Fruit fly (Drosophila melanogaster) whole organism, wandering third instar larva: Measurements from ENCODE around the gene Cep135.

Source experiments
- Abd-B ChIP-seq: fragments of >200 bp; optimal IDR thresholded peaks from 2 replicates; lab custom pipeline; 2017; ENCODE audit warnings: missing biosample characterization, missing genetic modification characterization
- Dfd ChIP-seq: fragments of >200 bp; optimal IDR thresholded peaks from 2 replicates; lab custom pipeline; 2017; ENCODE audit warnings: missing biosample characterization, missing genetic modification characterization
- Dif ChIP-seq: fragments of 200-275, 200-300 bp; sonication (Bioruptor generic); optimal IDR thresholded peaks from 2 replicates; lab custom pipeline; 2018; ENCODE audit warnings: missing biosample characterization, missing genetic modification characterization; ENCODE audit not compliant: partially characterized antibody
- GATAd ChIP-seq: sonication (Bioruptor generic); optimal IDR thresholded peaks from 2 replicates; lab custom pipeline; 2016; ENCODE audit warnings: missing biosample characterization, missing genetic modification characterization
- HLH106 ChIP-seq: fragments of 200-800 bp; optimal IDR thresholded peaks from 3 replicates; lab custom pipeline; 2019; ENCODE audit warnings: missing biosample characterization, mild to moderate bottlenecking, missing genetic modification characterization, moderate library complexity
- Hnf4 ChIP-seq: fragments of 200-800 bp; sonication (Bioruptor generic); optimal IDR thresholded peaks from 2 replicates; lab custom pipeline; 2016; ENCODE audit warnings: missing biosample characterization, mild to moderate bottlenecking, missing genetic modification characterization
- Hr83 ChIP-seq: fragments of 200-300 bp; sonication (Bioruptor generic); optimal IDR thresholded peaks from 2 replicates; lab custom pipeline; 2016; ENCODE audit warnings: missing biosample characterization, mild to moderate bottlenecking, missing genetic modification characterization, moderate library complexity; ENCODE audit not compliant: poor library complexity, severe bottlenecking
- Jra ChIP-seq: sonication (Bioruptor generic); optimal IDR thresholded peaks from 2 replicates; lab custom pipeline; 2016; ENCODE audit warnings: missing biosample characterization, missing genetic modification characterization
- Mio ChIP-seq: sonication (Bioruptor generic); optimal IDR thresholded peaks from 2 replicates; lab custom pipeline; 2016; ENCODE audit warnings: missing biosample characterization, missing genetic modification characterization
- Myc ChIP-seq: fragments of >200 bp; optimal IDR thresholded peaks from 2 replicates; lab custom pipeline; 2017
- OdsH ChIP-seq: fragments of 200-800 bp; sonication (Bioruptor generic); optimal IDR thresholded peaks from 2 replicates; lab custom pipeline; 2016; ENCODE audit warnings: missing biosample characterization, mild to moderate bottlenecking, missing genetic modification characterization
- Sp1 ChIP-seq: fragments of 200-800 bp; sonication (Bioruptor generic); optimal IDR thresholded peaks from 3 replicates; lab custom pipeline; 2019; ENCODE audit warnings: missing biosample characterization, mild to moderate bottlenecking, missing genetic modification characterization, moderate library complexity
- Vsx2 ChIP-seq: fragments of 200-300, 225-300 bp; sonication (Bioruptor generic); optimal IDR thresholded peaks from 2 replicates; lab custom pipeline; 2018; ENCODE audit warnings: missing biosample characterization, missing genetic modification characterization; ENCODE audit not compliant: partially characterized antibody
- br ChIP-seq: fragments of 200-800 bp; sonication (Bioruptor generic); optimal IDR thresholded peaks from 2 replicates; lab custom pipeline; 2016; ENCODE audit warnings: missing biosample characterization, missing genetic modification characterization
- brk ChIP-seq: fragments of 200-800 bp; sonication (Bioruptor generic); optimal IDR thresholded peaks from 2 replicates; lab custom pipeline; 2016; ENCODE audit warnings: missing biosample characterization, mild to moderate bottlenecking, missing genetic modification characterization
- dl ChIP-seq, 2 experiments: fragments of 175-275, 200-275 bp in 1 of 2; fragments of 200-275 bp in 1 of 2; sonication (Bioruptor generic); optimal IDR thresholded peaks; lab custom pipeline; 2018; ENCODE audit warnings: mild to moderate bottlenecking in 2 of 2, missing biosample characterization in 2 of 2, missing genetic modification characterization in 2 of 2, moderate library complexity in 2 of 2; ENCODE audit not compliant: partially characterized antibody in 2 of 2, insufficient read depth in 1 of 2
- dmrt93B ChIP-seq: fragments of 200-800 bp; sonication (Bioruptor generic); optimal IDR thresholded peaks from 2 replicates; lab custom pipeline; 2018; ENCODE audit warnings: missing biosample characterization, mild to moderate bottlenecking, missing genetic modification characterization
- dsf ChIP-seq: sonication (Bioruptor generic); optimal IDR thresholded peaks from 2 replicates; lab custom pipeline; 2016; ENCODE audit warnings: missing biosample characterization, missing genetic modification characterization, borderline replicate concordance
- ey ChIP-seq: fragments of 200-800 bp; sonication (Bioruptor generic); optimal IDR thresholded peaks from 2 replicates; lab custom pipeline; 2016; ENCODE audit warnings: missing biosample characterization, missing genetic modification characterization
- foxo ChIP-seq, 2 experiments: fragments of 200-800 bp; sonication (Bioruptor generic); optimal IDR thresholded peaks; 2 replicates in 1 of 2; 3 replicates in 1 of 2; lab custom pipeline; 2016 to 2017; ENCODE audit warnings: missing biosample characterization in 2 of 2, missing genetic modification characterization in 2 of 2
- fru ChIP-seq: fragments of 200-800 bp; sonication (Bioruptor generic); optimal IDR thresholded peaks from 3 replicates; lab custom pipeline; 2016; ENCODE audit warnings: missing biosample characterization, mild to moderate bottlenecking, missing genetic modification characterization
- h ChIP-seq: fragments of 200-800 bp; sonication (Bioruptor generic); optimal IDR thresholded peaks from 3 replicates; lab custom pipeline; 2016; ENCODE audit warnings: missing biosample characterization, mild to moderate bottlenecking, missing genetic modification characterization
- lola ChIP-seq: fragments of >200 bp; optimal IDR thresholded peaks from 2 replicates; lab custom pipeline; 2017; ENCODE audit warnings: missing biosample characterization, missing genetic modification characterization
- pan ChIP-seq: fragments of >200 bp; optimal IDR thresholded peaks from 2 replicates; lab custom pipeline; 2017
- rgr ChIP-seq: fragments of 200-800 bp; sonication (Bioruptor generic); optimal IDR thresholded peaks from 3 replicates; lab custom pipeline; 2016; ENCODE audit warnings: missing biosample characterization, mild to moderate bottlenecking, missing genetic modification characterization
- sage ChIP-seq: fragments of 200-800 bp; sonication (Bioruptor generic); optimal IDR thresholded peaks from 2 replicates; lab custom pipeline; 2016; ENCODE audit warnings: missing biosample characterization, mild to moderate bottlenecking, missing genetic modification characterization
- sv ChIP-seq: fragments of 200-800 bp; sonication (Bioruptor generic); optimal IDR thresholded peaks from 3 replicates; lab custom pipeline; 2016; ENCODE audit warnings: missing biosample characterization, missing genetic modification characterization
- tai ChIP-seq: sonication (Bioruptor generic); optimal IDR thresholded peaks from 2 replicates; lab custom pipeline; 2016; ENCODE audit warnings: missing biosample characterization, missing genetic modification characterization
- usp ChIP-seq: fragments of >200 bp; optimal IDR thresholded peaks from 2 replicates; lab custom pipeline; 2017; ENCODE audit warnings: missing biosample characterization, missing genetic modification characterization
- woc ChIP-seq: sonication (Bioruptor generic); optimal IDR thresholded peaks from 2 replicates; lab custom pipeline; 2016; ENCODE audit warnings: missing biosample characterization, mild to moderate bottlenecking, missing genetic modification characterization

Gene Cep135

DNA sequence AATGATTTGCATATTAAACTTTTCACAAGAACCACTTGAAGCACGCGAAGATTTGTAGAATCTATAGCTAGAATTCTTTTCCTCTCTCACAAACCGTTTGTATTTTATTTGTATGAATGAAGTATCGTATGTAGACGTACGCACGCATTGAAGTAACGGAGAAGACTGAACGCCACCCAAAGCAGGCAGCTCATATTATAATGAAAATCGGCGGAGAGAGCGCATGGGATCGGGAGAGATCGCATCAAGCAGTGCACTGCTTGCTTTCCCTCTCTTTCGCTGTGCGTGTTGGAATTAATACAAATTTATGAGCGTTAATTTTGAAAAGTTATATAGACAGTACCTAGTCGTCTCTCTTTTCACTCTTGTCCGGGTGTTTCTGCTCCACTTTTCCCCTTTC is 37.3 kb upstream of the Cep135 start:
- no peak for TF ChIP-seq dmrt93B (GFP tag; lab: Kevin White, UChicago)
- no peak for TF ChIP-seq Abd-B (GFP tag; lab: Kevin White, UChicago)
- no peak for TF ChIP-seq usp (GFP tag; lab: Kevin White, UChicago)
- TF ChIP-seq HLH106 (tag; lab: Kevin White, UChicago) = no peak
- peak; percentile 65 for TF ChIP-seq Dif (GFP tag; lab: Kevin White, UChicago)
- peak; percentile 60 for TF ChIP-seq fru (GFP tag; lab: Kevin White, UChicago)
- peak; percentile 9 for TF ChIP-seq Vsx2
- TF ChIP-seq dl (GFP tag; optimal IDR thresholded peaks at IDR 0.05; lab: Kevin White, UChicago; ENCODE audit: insufficient read depth in 1 of 2, partially characterized antibody in 2 of 2) = peak in 1 of 2 experiments; percentile 35
- TF ChIP-seq Myc (lab: Kevin White, UChicago) = peak; percentile 5
- no peak for TF ChIP-seq Hr83 (GFP tag; lab: Kevin White, UChicago)
- TF ChIP-seq sv (GFP tag; lab: Kevin White, UChicago) = no peak
- no peak for TF ChIP-seq rgr (GFP tag; lab: Kevin White, UChicago)
- TF ChIP-seq, all 38 proteins: peak for 5

DNA sequence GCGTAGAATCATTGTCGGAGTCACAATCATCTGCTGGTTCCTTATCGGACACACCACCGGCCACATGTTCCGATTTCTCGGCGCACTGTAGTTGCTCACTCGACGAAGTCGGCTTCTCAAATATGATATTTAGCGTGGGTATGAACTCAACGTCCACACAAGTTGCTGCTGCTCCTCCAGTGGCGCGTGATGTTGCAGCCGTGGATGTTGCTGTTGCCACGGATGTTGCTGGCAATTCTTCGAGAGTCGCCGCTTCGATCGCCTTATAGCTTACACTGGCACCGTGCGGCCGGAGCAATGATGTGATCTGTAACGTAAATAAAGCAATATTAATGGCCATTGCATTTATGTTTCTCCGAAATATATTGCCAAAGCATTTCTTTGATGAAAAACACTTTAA is 32.2 kb upstream of the Cep135 start:
- TF ChIP-seq lola (GFP tag; lab: Kevin White, UChicago) (no peak), Vsx2 (no peak), Hnf4 (GFP tag; lab: Kevin White, UChicago) (no peak), OdsH (GFP tag; lab: Kevin White, UChicago) (no peak), foxo (GFP tag; optimal IDR thresholded peaks at IDR 0.05; lab: Kevin White, UChicago) (no peak), Jra (no peak), brk (GFP tag; lab: Kevin White, UChicago) (no peak), rgr (GFP tag; lab: Kevin White, UChicago) (no peak), usp (GFP tag; lab: Kevin White, UChicago) (no peak), dsf (GFP tag; lab: Kevin White, UChicago) (no peak), Dfd (no peak), woc (GFP tag; lab: Kevin White, UChicago) (no peak)

DNA sequence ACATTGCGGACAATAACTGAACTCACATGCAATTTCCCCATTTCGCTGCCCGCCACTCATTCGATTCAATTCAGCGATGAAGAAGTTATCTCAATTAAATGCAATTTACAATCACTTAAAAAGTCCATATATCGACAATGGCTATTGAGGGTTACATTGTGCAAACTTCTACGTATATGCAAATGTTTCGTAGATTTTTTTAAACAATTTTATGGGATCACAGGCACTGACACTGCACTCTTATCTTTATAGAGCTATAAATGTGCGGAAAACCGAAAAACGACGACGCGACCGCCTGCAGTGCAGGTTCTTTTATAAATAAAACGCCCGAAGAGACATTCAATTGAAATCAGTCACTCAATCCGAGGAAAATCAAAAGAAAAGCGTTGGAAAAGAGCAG is 28.3 kb upstream of the Cep135 start:
- TF ChIP-seq Jra = no peak
- no peak for TF ChIP-seq Vsx2
- no peak for TF ChIP-seq Mio (GFP tag; lab: Kevin White, UChicago)
- TF ChIP-seq Hr83 (GFP tag; lab: Kevin White, UChicago) = no peak
- TF ChIP-seq sage (GFP tag; lab: Kevin White, UChicago) = no peak
- no peak for TF ChIP-seq pan
- TF ChIP-seq fru (GFP tag; lab: Kevin White, UChicago) = no peak
- TF ChIP-seq lola (GFP tag; lab: Kevin White, UChicago) = no peak
- no peak for TF ChIP-seq GATAd (GFP tag; lab: Kevin White, UChicago)
- TF ChIP-seq Hnf4 (GFP tag; lab: Kevin White, UChicago) = no peak
- TF ChIP-seq, all 38 proteins: peak for 0

DNA sequence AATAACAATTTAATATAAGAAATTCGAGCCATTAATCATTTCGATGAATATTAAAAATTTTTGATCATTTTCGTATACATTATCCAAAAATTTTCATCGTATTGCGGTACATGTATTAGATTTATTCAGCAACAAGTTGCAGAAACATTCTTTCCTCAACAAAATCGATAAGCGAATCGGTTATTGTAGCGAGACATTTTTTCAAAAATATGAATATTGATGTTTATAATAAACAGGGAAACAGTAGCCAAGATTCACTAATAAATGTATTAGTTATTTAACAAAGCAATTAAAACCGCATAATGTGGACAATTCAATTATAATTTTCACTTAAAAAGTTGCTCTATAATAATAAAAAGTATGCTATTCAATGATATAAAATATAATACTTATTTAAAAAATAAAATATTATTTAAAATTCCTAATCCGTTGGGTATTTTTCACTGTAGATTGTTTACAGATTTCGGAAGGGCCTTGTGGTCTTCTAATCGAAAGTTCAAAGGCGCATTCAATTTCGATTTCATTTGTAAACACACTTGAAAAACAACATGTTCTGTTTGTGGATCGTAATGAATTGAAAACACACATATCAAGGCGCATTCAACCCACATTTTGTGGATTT is 27.3 kb upstream of the Cep135 start:
- no peak for TF ChIP-seq HLH106 (tag; lab: Kevin White, UChicago)
- no peak for TF ChIP-seq OdsH (GFP tag; lab: Kevin White, UChicago)
- TF ChIP-seq Myc (lab: Kevin White, UChicago) = no peak
- TF ChIP-seq Mio (GFP tag; lab: Kevin White, UChicago) = no peak
- no peak for TF ChIP-seq h

DNA sequence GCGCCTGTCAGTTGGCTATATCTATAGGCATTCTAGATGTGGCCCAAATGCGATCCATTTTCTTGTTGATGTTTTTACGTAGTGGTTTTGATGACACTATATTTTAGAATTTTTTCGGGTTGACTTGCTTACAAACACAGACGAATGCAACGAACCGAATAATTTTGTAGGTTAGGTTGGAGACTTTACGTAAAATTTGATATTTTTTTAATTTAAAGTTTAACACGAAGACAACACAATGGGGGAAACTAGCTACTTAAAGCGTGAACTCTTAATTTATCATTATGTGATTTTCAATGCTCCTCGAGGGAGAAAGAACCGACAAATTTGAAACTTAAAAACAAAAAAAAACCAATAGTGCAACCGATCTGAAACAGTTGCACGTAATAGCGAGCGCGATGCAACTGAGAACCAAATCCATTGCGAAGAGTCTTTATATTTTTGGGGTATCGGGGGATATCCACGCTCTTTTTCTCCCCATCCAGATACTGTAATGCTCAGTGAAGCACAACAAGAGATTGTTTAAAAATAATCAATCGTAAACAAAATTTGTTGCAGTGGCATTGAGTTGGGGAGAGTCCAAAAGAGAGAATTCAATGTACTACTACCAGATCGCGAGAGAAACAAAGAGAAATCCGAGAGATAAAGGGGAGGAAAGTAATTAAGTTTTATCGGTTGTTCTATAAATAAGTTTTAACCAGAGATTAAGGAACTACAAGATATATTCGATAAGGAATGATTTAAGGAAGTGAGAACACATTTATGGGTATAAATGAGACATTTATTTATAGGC is 26.5 kb upstream of the Cep135 start:
- TF ChIP-seq tai (GFP tag; lab: Kevin White, UChicago) (no peak), OdsH (GFP tag; lab: Kevin White, UChicago) (no peak), Abd-B (GFP tag; lab: Kevin White, UChicago) (no peak), lola (GFP tag; lab: Kevin White, UChicago) (no peak), Hr83 (GFP tag; lab: Kevin White, UChicago) (no peak), dsf (GFP tag; lab: Kevin White, UChicago) (no peak), ey (GFP tag; lab: Kevin White, UChicago) (no peak), fru (GFP tag; lab: Kevin White, UChicago) (no peak), Dfd (no peak), h (no peak), GATAd (GFP tag; lab: Kevin White, UChicago) (no peak), Sp1 (GFP tag; lab: Kevin White, UChicago) (no peak), dl (GFP tag; optimal IDR thresholded peaks at IDR 0.05; lab: Kevin White, UChicago; ENCODE audit: insufficient read depth in 1 of 2, partially characterized antibody in 2 of 2) (no peak), foxo (GFP tag; optimal IDR thresholded peaks at IDR 0.05; lab: Kevin White, UChicago) (no peak), Jra (no peak), br (GFP tag; lab: Kevin White, UChicago) (no peak), Mio (GFP tag; lab: Kevin White, UChicago) (no peak), HLH106 (tag; lab: Kevin White, UChicago) (no peak)
